Fruit fly (Drosophila melanogaster) whole organism, pupa: ENCODE results near the gene RpS25.

Source experiments
- CG10348 ChIP-seq: fragments of 200-800 bp; sonication (Bioruptor generic); IDR thresholded peaks from 2 replicates; pipeline ENCODE4 v1.3.6; 2022; ENCODE audit warnings: missing biosample characterization, missing genetic modification characterization
- CG12605 ChIP-seq: fragments of 200-800 bp; sonication (Bioruptor generic); IDR thresholded peaks from 2 replicates; pipeline ENCODE4 v1.3.6; 2022; ENCODE audit warnings: missing biosample characterization, missing genetic modification characterization
- CG13204 ChIP-seq: fragments of 200-800 bp; sonication (Bioruptor generic); optimal IDR thresholded peaks from 2 replicates; lab custom pipeline; 2018; ENCODE audit warnings: missing biosample characterization, mild to moderate bottlenecking, missing genetic modification characterization, moderate library complexity
- CG14655 ChIP-seq: fragments of 200-800 bp; sonication (Bioruptor generic); optimal IDR thresholded peaks from 3 replicates; lab custom pipeline; 2017; ENCODE audit warnings: mild to moderate bottlenecking, missing biosample characterization, missing genetic modification reagents, missing genetic modification characterization
- CG15710 ChIP-seq: fragments of 200-800 bp; sonication (Bioruptor generic); optimal IDR thresholded peaks from 2 replicates; lab custom pipeline; 2018; ENCODE audit warnings: missing biosample characterization, mild to moderate bottlenecking, missing genetic modification characterization, moderate library complexity
- CG17806 ChIP-seq: fragments of 200-800 bp; sonication (Bioruptor generic); optimal IDR thresholded peaks from 2 replicates; lab custom pipeline; 2018; ENCODE audit warnings: missing biosample characterization, mild to moderate bottlenecking, missing genetic modification characterization, moderate library complexity
- CG32121 ChIP-seq: fragments of 200-800 bp; sonication (Bioruptor generic); IDR thresholded peaks from 2 replicates; pipeline ENCODE4 v1.3.6; 2022; ENCODE audit warnings: missing biosample characterization, missing genetic modification characterization
- CG34367 ChIP-seq: fragments of 200-800 bp; sonication (Bioruptor generic); optimal IDR thresholded peaks from 2 replicates; lab custom pipeline; 2018; ENCODE audit warnings: missing biosample characterization, mild to moderate bottlenecking, missing genetic modification characterization
- CG4496 ChIP-seq: fragments of 200-800 bp; sonication (Bioruptor generic); IDR thresholded peaks from 3 replicates; pipeline ENCODE4 v1.3.6; 2022; ENCODE audit warnings: missing biosample characterization, missing genetic modification characterization
- CG8159 ChIP-seq: fragments of 200-800 bp; sonication (Bioruptor generic); optimal IDR thresholded peaks from 3 replicates; lab custom pipeline; 2018; ENCODE audit warnings: missing biosample characterization, mild to moderate bottlenecking, missing genetic modification characterization, moderate library complexity
- CG8301 ChIP-seq: fragments of 200-800 bp; sonication (Bioruptor generic); optimal IDR thresholded peaks from 2 replicates; lab custom pipeline; 2018; ENCODE audit warnings: missing biosample characterization, mild to moderate bottlenecking, missing genetic modification characterization
- CG9948 ChIP-seq: fragments of 200-800 bp; sonication (Bioruptor generic); optimal IDR thresholded peaks from 2 replicates; lab custom pipeline; 2018; ENCODE audit warnings: missing biosample characterization, mild to moderate bottlenecking, missing genetic modification characterization, moderate library complexity
- D1 ChIP-seq: fragments of 200-800 bp; sonication (Bioruptor generic); optimal IDR thresholded peaks from 2 replicates; lab custom pipeline; 2018; ENCODE audit warnings: missing biosample characterization, mild to moderate bottlenecking, missing genetic modification characterization, moderate library complexity
- EcR ChIP-seq: fragments of 200-800 bp; sonication (Bioruptor generic); optimal IDR thresholded peaks from 3 replicates; lab custom pipeline; 2019; ENCODE audit warnings: missing biosample characterization, missing genetic modification characterization, mild to moderate bottlenecking, moderate library complexity, missing genetic modification reagents
- Ets98B ChIP-seq: fragments of 200-800 bp; sonication (Bioruptor generic); IDR thresholded peaks from 2 replicates; pipeline ENCODE4 v1.3.6; 2022; ENCODE audit warnings: missing biosample characterization, missing genetic modification characterization
- Pif1A ChIP-seq: fragments of 200-800 bp; sonication (Bioruptor generic); optimal IDR thresholded peaks from 3 replicates; lab custom pipeline; 2016; ENCODE audit warnings: missing biosample characterization, missing genetic modification characterization
- Pif1B ChIP-seq: fragments of 200-800 bp; sonication (Bioruptor generic); optimal IDR thresholded peaks from 3 replicates; lab custom pipeline; 2016; ENCODE audit warnings: missing biosample characterization, missing genetic modification characterization
- Snoo ChIP-seq: fragments of 200-800 bp; sonication (Bioruptor generic); optimal IDR thresholded peaks from 3 replicates; lab custom pipeline; 2017; ENCODE audit warnings: missing biosample characterization, mild to moderate bottlenecking, missing genetic modification characterization, inconsistent platforms
- fd96Ca ChIP-seq: fragments of 200-800 bp; sonication (Bioruptor generic); IDR thresholded peaks from 3 replicates; pipeline ENCODE4 v1.3.6; 2022; ENCODE audit warnings: missing biosample characterization, missing genetic modification characterization
- gl ChIP-seq: fragments of 200-800 bp; sonication (Bioruptor generic); optimal IDR thresholded peaks from 2 replicates; lab custom pipeline; 2018; ENCODE audit warnings: missing biosample characterization, mild to moderate bottlenecking, missing genetic modification characterization
- rn ChIP-seq: fragments of 200-800 bp; sonication (Bioruptor generic); IDR thresholded peaks from 2 replicates; pipeline ENCODE4 v1.3.6; 2022; ENCODE audit warnings: missing biosample characterization, missing genetic modification characterization

Gene RpS25

dm6 chr3R:11226496-11226895, 10.4 kb upstream of the RpS25 start, which contains the start of gene CG17726:
Gene CG17726, plus strand, starts transcription at chr3R:11226762.
- TF ChIP-seq CG14655 (GFP tag; lab: Kevin White, UChicago): no peak
- peak; percentile 97 for TF ChIP-seq CG32121 (GFP tag; lab: Robert Waterston, UW)
- TF ChIP-seq rn: peak; percentile 95
- peak; percentile 69; the same call in 2 of the 3 replicates for TF ChIP-seq fd96Ca
- peak; percentile 98 for TF ChIP-seq Snoo (tag; lab: Kevin White, UChicago)
- TF ChIP-seq D1 (tag; lab: Kevin White, UChicago): no peak
- TF ChIP-seq CG34367 (tag; lab: Kevin White, UChicago): peak; percentile 97
- peak; percentile 98 for TF ChIP-seq Ets98B
- TF ChIP-seq CG17806 (tag; lab: Kevin White, UChicago): peak; percentile 95
- peak; percentile 81 for TF ChIP-seq CG10348 (GFP tag; lab: Robert Waterston, UW)
- TF ChIP-seq CG4496 (GFP tag; lab: Robert Waterston, UW): peak; percentile 99
- no peak for TF ChIP-seq Pif1A
- no peak for TF ChIP-seq CG13204 (GFP tag; lab: Kevin White, UChicago)
- TF ChIP-seq CG9948 (tag; lab: Kevin White, UChicago): peak; percentile 95
- peak; percentile 42 for TF ChIP-seq EcR (GFP tag; lab: Kevin White, UChicago)
- TF ChIP-seq CG12605 (GFP tag; lab: Robert Waterston, UW): peak; percentile 99
- peak; percentile 98 for TF ChIP-seq CG15710 (tag; lab: Kevin White, UChicago)
- TF ChIP-seq CG8301 (tag; lab: Kevin White, UChicago): peak; percentile 96
- TF ChIP-seq CG8159 (tag; lab: Kevin White, UChicago): peak; percentile 98
- no peak for TF ChIP-seq Pif1B
- peak; percentile 90 for TF ChIP-seq gl (tag; lab: Kevin White, UChicago)

dm6 chr3R:11225220-11225619, 9.1 kb upstream of the RpS25 start, which contains the start of gene scpr-C:
Gene scpr-C, plus strand, starts transcription at chr3R:11225520.
- TF ChIP-seq rn (no peak), CG10348 (GFP tag; lab: Robert Waterston, UW) (no peak), CG12605 (GFP tag; lab: Robert Waterston, UW) (no peak), CG17806 (tag; lab: Kevin White, UChicago) (no peak), CG13204 (GFP tag; lab: Kevin White, UChicago) (no peak), fd96Ca (no peak), Snoo (tag; lab: Kevin White, UChicago) (no peak), Pif1B (no peak), CG9948 (tag; lab: Kevin White, UChicago) (no peak), CG8301 (tag; lab: Kevin White, UChicago) (no peak), CG34367 (tag; lab: Kevin White, UChicago) (no peak), CG4496 (GFP tag; lab: Robert Waterston, UW) (no peak), gl (tag; lab: Kevin White, UChicago) (no peak), EcR (GFP tag; lab: Kevin White, UChicago) (no peak), CG32121 (GFP tag; lab: Robert Waterston, UW) (no peak), CG14655 (GFP tag; lab: Kevin White, UChicago) (no peak), D1 (tag; lab: Kevin White, UChicago) (no peak), Ets98B (no peak), Pif1A (no peak), CG15710 (tag; lab: Kevin White, UChicago) (no peak)

- TF ChIP-seq Pif1B (no peak), Snoo (tag; lab: Kevin White, UChicago) (no peak), EcR (GFP tag; lab: Kevin White, UChicago) (no peak), CG32121 (GFP tag; lab: Robert Waterston, UW) (no peak), Ets98B (no peak), CG12605 (GFP tag; lab: Robert Waterston, UW) (no peak), CG15710 (tag; lab: Kevin White, UChicago) (no peak), CG14655 (GFP tag; lab: Kevin White, UChicago) (no peak), CG4496 (GFP tag; lab: Robert Waterston, UW) (no peak), CG10348 (GFP tag; lab: Robert Waterston, UW) (no peak), fd96Ca (no peak), CG34367 (tag; lab: Kevin White, UChicago) (no peak), CG9948 (tag; lab: Kevin White, UChicago) (no peak), rn (no peak), Pif1A (no peak), D1 (tag; lab: Kevin White, UChicago) (no peak)
Observed at dm6 chr3R:11224478-11224877, 8.4 kb upstream of the RpS25 start.

- TF ChIP-seq fd96Ca: no peak
- no peak for TF ChIP-seq gl (tag; lab: Kevin White, UChicago)
- TF ChIP-seq CG17806 (tag; lab: Kevin White, UChicago): no peak
- TF ChIP-seq CG9948 (tag; lab: Kevin White, UChicago): no peak
- no peak for TF ChIP-seq CG12605 (GFP tag; lab: Robert Waterston, UW)
- TF ChIP-seq Pif1A: no peak
- TF ChIP-seq CG10348 (GFP tag; lab: Robert Waterston, UW): no peak
- no peak for TF ChIP-seq D1 (tag; lab: Kevin White, UChicago)
- no peak for TF ChIP-seq CG4496 (GFP tag; lab: Robert Waterston, UW)
- TF ChIP-seq CG13204 (GFP tag; lab: Kevin White, UChicago): no peak
- no peak for TF ChIP-seq Pif1B
- no peak for TF ChIP-seq CG34367 (tag; lab: Kevin White, UChicago)
- no peak for TF ChIP-seq Snoo (tag; lab: Kevin White, UChicago)
- TF ChIP-seq rn: no peak
- no peak for TF ChIP-seq CG15710 (tag; lab: Kevin White, UChicago)
- no peak for TF ChIP-seq EcR (GFP tag; lab: Kevin White, UChicago)
- TF ChIP-seq Ets98B: no peak
- TF ChIP-seq CG32121 (GFP tag; lab: Robert Waterston, UW): no peak
- TF ChIP-seq CG8159 (tag; lab: Kevin White, UChicago): no peak
- TF ChIP-seq CG14655 (GFP tag; lab: Kevin White, UChicago): no peak
Observed at dm6 chr3R:11222587-11222986, 6.5 kb upstream of the RpS25 start.
